Fruit fly (Drosophila melanogaster) whole organism, prepupa: ENCODE data around the gene Ir68b.

Experiments used
- CG10631 ChIP-seq: fragments of 200-800 bp; sonication (Bioruptor generic); optimal IDR thresholded peaks from 2 replicates; lab custom pipeline; 2016; ENCODE audit warnings: missing biosample characterization, missing genetic modification characterization
- CG11294 ChIP-seq: fragments of 200-800 bp; sonication (Bioruptor generic); IDR thresholded peaks from 2 replicates; pipeline ENCODE4 v1.3.6; 2022; ENCODE audit warnings: missing biosample characterization, missing genetic modification characterization
- CG15336 ChIP-seq: fragments of 200-800 bp; sonication (Bioruptor generic); IDR thresholded peaks from 2 replicates; pipeline ENCODE4 v1.3.6; 2022; ENCODE audit warnings: missing biosample characterization, missing genetic modification characterization
- CG1621 ChIP-seq: fragments of 200-800 bp; sonication (Bioruptor generic); optimal IDR thresholded peaks from 3 replicates; lab custom pipeline; 2018; ENCODE audit warnings: missing biosample characterization, mild to moderate bottlenecking, missing genetic modification characterization
- CG34406 ChIP-seq: fragments of 200-800 bp; sonication (Bioruptor generic); optimal IDR thresholded peaks from 3 replicates; lab custom pipeline; 2016; ENCODE audit warnings: missing biosample characterization, missing genetic modification characterization
- CG6276 ChIP-seq: fragments of 200-800 bp; sonication (Bioruptor generic); optimal IDR thresholded peaks from 2 replicates; lab custom pipeline; 2017; ENCODE audit warnings: missing biosample characterization, mild to moderate bottlenecking, missing genetic modification characterization
- CG6808 ChIP-seq: fragments of 200-800 bp; sonication (Bioruptor generic); optimal IDR thresholded peaks from 3 replicates; lab custom pipeline; 2017; ENCODE audit warnings: missing biosample characterization, missing genetic modification characterization, mild to moderate bottlenecking, moderate library complexity, missing genetic modification reagents
- CG6854 ChIP-seq: fragments of 200-800 bp; sonication (Bioruptor generic); optimal IDR thresholded peaks from 2 replicates; lab custom pipeline; 2017; ENCODE audit warnings: missing biosample characterization, mild to moderate bottlenecking, missing genetic modification characterization
- CG8119 ChIP-seq: fragments of 200-800 bp; sonication (Bioruptor generic); IDR thresholded peaks from 3 replicates; pipeline ENCODE4 v1.3.6; 2022; ENCODE audit warnings: missing biosample characterization, missing genetic modification characterization
- Eip75B ChIP-seq: fragments of 200-800 bp; sonication (Bioruptor generic); optimal IDR thresholded peaks from 3 replicates; lab custom pipeline; 2016; ENCODE audit warnings: missing biosample characterization, missing genetic modification characterization
- Eip78C ChIP-seq: fragments of 200-800 bp; sonication (Bioruptor generic); peaks from one replicate; lab custom pipeline; 2016; ENCODE audit warnings: missing biosample characterization, missing genetic modification characterization
- Ets96B ChIP-seq: fragments of 200-800 bp; optimal IDR thresholded peaks from 2 replicates; lab custom pipeline; 2019; ENCODE audit warnings: missing biosample characterization, mild to moderate bottlenecking, missing genetic modification characterization, moderate library complexity
- Hr38 ChIP-seq: sonication (Bioruptor generic); optimal IDR thresholded peaks from 2 replicates; lab custom pipeline; 2016; ENCODE audit warnings: missing biosample characterization, missing genetic modification characterization
- Hr39 ChIP-seq: fragments of 200-800 bp; sonication (Bioruptor generic); optimal IDR thresholded peaks from 2 replicates; lab custom pipeline; 2016; ENCODE audit warnings: missing biosample characterization, missing genetic modification characterization
- Lpt ChIP-seq: fragments of 200-800 bp; sonication (Bioruptor generic); optimal IDR thresholded peaks from 3 replicates; lab custom pipeline; 2016; ENCODE audit warnings: missing biosample characterization, missing genetic modification characterization
- OdsH ChIP-seq: fragments of 200-800 bp; sonication (Bioruptor generic); optimal IDR thresholded peaks from 3 replicates; lab custom pipeline; 2016; ENCODE audit warnings: missing biosample characterization, missing genetic modification characterization
- Smox ChIP-seq: fragments of 200-800 bp; sonication (Bioruptor generic); optimal IDR thresholded peaks from 3 replicates; lab custom pipeline; 2016; ENCODE audit warnings: missing biosample characterization, missing genetic modification characterization
- Sox102F ChIP-seq: fragments of 200-800 bp; sonication (Bioruptor generic); optimal IDR thresholded peaks from 2 replicates; lab custom pipeline; 2016; ENCODE audit warnings: missing biosample characterization, mild to moderate bottlenecking, missing genetic modification characterization
- achi ChIP-seq: fragments of 200-800 bp; sonication (Bioruptor generic); optimal IDR thresholded peaks from 3 replicates; lab custom pipeline; 2016; ENCODE audit warnings: missing biosample characterization, missing genetic modification characterization
- acj6 ChIP-seq: fragments of 200-800 bp; sonication (Bioruptor generic); optimal IDR thresholded peaks from 3 replicates; lab custom pipeline; 2016; ENCODE audit warnings: missing biosample characterization, missing genetic modification characterization
- cyc ChIP-seq: fragments of 200-800 bp; sonication (Bioruptor generic); optimal IDR thresholded peaks from 3 replicates; lab custom pipeline; 2016; ENCODE audit warnings: missing biosample characterization, missing genetic modification characterization
- dac ChIP-seq: fragments of 200-800 bp; sonication (Bioruptor generic); optimal IDR thresholded peaks from 2 replicates; lab custom pipeline; 2017; ENCODE audit warnings: missing biosample characterization, mild to moderate bottlenecking, missing genetic modification characterization
- dsx ChIP-seq: fragments of 200-800 bp; optimal IDR thresholded peaks from 3 replicates; lab custom pipeline; 2019; ENCODE audit warnings: missing biosample characterization, mild to moderate bottlenecking, missing genetic modification characterization, moderate library complexity; ENCODE audit not compliant: poor library complexity, severe bottlenecking
- eg ChIP-seq: fragments of 200-800 bp; sonication (Bioruptor generic); IDR thresholded peaks from 3 replicates; pipeline ENCODE4 v1.3.6; 2022; ENCODE audit warnings: missing biosample characterization, missing genetic modification characterization
- esn ChIP-seq: fragments of 200-800 bp; sonication (Bioruptor generic); optimal IDR thresholded peaks from 2 replicates; lab custom pipeline; 2016; ENCODE audit warnings: missing biosample characterization, mild to moderate bottlenecking, missing genetic modification characterization, moderate library complexity
- fd59A ChIP-seq: fragments of 200-800 bp; sonication (Bioruptor generic); optimal IDR thresholded peaks from 2 replicates; lab custom pipeline; 2017; ENCODE audit warnings: missing biosample characterization, mild to moderate bottlenecking, missing genetic modification characterization, missing genetic modification reagents
- fd85E ChIP-seq: fragments of 200-800 bp; sonication (Bioruptor generic); optimal IDR thresholded peaks from 3 replicates; lab custom pipeline; 2016; ENCODE audit warnings: missing biosample characterization, missing genetic modification characterization
- fkh ChIP-seq: fragments of 200-800 bp; sonication (Bioruptor generic); optimal IDR thresholded peaks from 3 replicates; lab custom pipeline; 2017; ENCODE audit warnings: missing biosample characterization, mild to moderate bottlenecking, missing genetic modification characterization, moderate library complexity
- lz ChIP-seq: fragments of 200-800 bp; sonication (Bioruptor generic); optimal IDR thresholded peaks from 3 replicates; lab custom pipeline; 2016; ENCODE audit warnings: missing biosample characterization, missing genetic modification characterization
- net ChIP-seq: fragments of 200-800 bp; sonication (Bioruptor generic); optimal IDR thresholded peaks from 3 replicates; lab custom pipeline; 2016; ENCODE audit warnings: missing biosample characterization, missing genetic modification characterization
- pdm3 ChIP-seq: fragments of 200-800 bp; sonication (Bioruptor generic); optimal IDR thresholded peaks from 3 replicates; lab custom pipeline; 2016; ENCODE audit warnings: missing biosample characterization, missing genetic modification characterization
- salr ChIP-seq, 2 experiments: fragments of 200-800 bp; sonication (Bioruptor generic); optimal IDR thresholded peaks; 3 replicates each; lab custom pipeline; 2016 to 2018; ENCODE audit warnings: missing biosample characterization in 2 of 2, missing genetic modification characterization in 2 of 2, mild to moderate bottlenecking in 1 of 2
- topi ChIP-seq: fragments of 200-800 bp; sonication (Bioruptor generic); optimal IDR thresholded peaks from 3 replicates; lab custom pipeline; 2016; ENCODE audit warnings: missing biosample characterization, missing genetic modification characterization
- vri ChIP-seq: fragments of 200-800 bp; sonication (Bioruptor generic); optimal IDR thresholded peaks from 3 replicates; lab custom pipeline; 2016; ENCODE audit warnings: missing biosample characterization, mild to moderate bottlenecking, missing genetic modification characterization

Ir68b gene

dm6 chr3L:12163693-12164092 is 36.5 kb upstream of the Ir68b start, which contains the start of gene CG9760 (continued):
- TF ChIP-seq fd59A (GFP tag; lab: Kevin White, UChicago) (no peak), lz (GFP tag; lab: Kevin White, UChicago) (no peak), dsx (GFP tag; lab: Kevin White, UChicago) (no peak), eg (GFP tag; lab: Robert Waterston, UW) (peak; percentile 74), Lpt (no peak), topi (GFP tag; lab: Kevin White, UChicago) (no peak), CG6276 (peak; percentile 12), acj6 (GFP tag; lab: Kevin White, UChicago) (no peak), vri (GFP tag; lab: Kevin White, UChicago) (no peak), fkh (GFP tag; lab: Kevin White, UChicago) (no peak), CG10631 (GFP tag; lab: Kevin White, UChicago) (no peak), Hr39 (GFP tag; lab: Kevin White, UChicago) (no peak), net (GFP tag; lab: Kevin White, UChicago) (peak; percentile 28), CG11294 (GFP tag; lab: Robert Waterston, UW) (0 out of 2 replicates have a peak, but pooled peaks have one; percentile 13), achi (GFP tag; lab: Kevin White, UChicago) (no peak), CG1621 (tag; lab: Kevin White, UChicago) (no peak), dac (GFP tag; lab: Kevin White, UChicago) (no peak), cyc (GFP tag; lab: Kevin White, UChicago) (no peak), Ets96B (tag; lab: Kevin White, UChicago) (no peak), CG34406 (GFP tag; lab: Kevin White, UChicago) (no peak), Eip75B (GFP tag; lab: Kevin White, UChicago) (no peak)

dm6 chr3L:12163082-12163481 is 35.9 kb upstream of the Ir68b start:
- TF ChIP-seq salr (GFP tag; optimal IDR thresholded peaks at IDR 0.05; lab: Kevin White, UChicago) (no peak), Hr38 (GFP tag; lab: Kevin White, UChicago) (no peak)

- TF ChIP-seq CG15336 (GFP tag; lab: Robert Waterston, UW) (no peak), CG8119 (GFP tag; lab: Robert Waterston, UW) (no peak), net (GFP tag; lab: Kevin White, UChicago) (no peak), Hr38 (GFP tag; lab: Kevin White, UChicago) (no peak), fkh (GFP tag; lab: Kevin White, UChicago) (no peak), fd85E (GFP tag; lab: Kevin White, UChicago) (no peak), OdsH (GFP tag; lab: Kevin White, UChicago) (no peak), achi (GFP tag; lab: Kevin White, UChicago) (no peak)
- TF ChIP-seq, all 60 proteins: peak for 0
Measured at dm6 chr3L:12162156-12162682, 35.0 kb upstream of the Ir68b start.

dm6 chr3L:12149024-12149423 is 21.8 kb upstream of the Ir68b start, which contains the start of gene CG32099:
Gene CG32099, plus strand, starts transcription at chr3L:12149273.
- TF ChIP-seq Sox102F (GFP tag; lab: Kevin White, UChicago) (no peak), dsx (GFP tag; lab: Kevin White, UChicago) (no peak), Hr39 (GFP tag; lab: Kevin White, UChicago) (no peak), CG6854 (GFP tag; lab: Kevin White, UChicago) (no peak), esn (no peak), pdm3 (GFP tag; lab: Kevin White, UChicago) (no peak), Eip78C (GFP tag; lab: Kevin White, UChicago) (no peak), CG6808 (GFP tag; lab: Kevin White, UChicago) (no peak), Smox (GFP tag; lab: Kevin White, UChicago) (no peak), dac (GFP tag; lab: Kevin White, UChicago) (no peak)
